Worm (Caenorhabditis elegans) whole organism, L2 larva: ENCODE measurements around the gene hsp-4.

Experiments
- C34F6.9 ChIP-seq: fragments of 150-350 bp; optimal IDR thresholded peaks from 2 replicates; lab custom pipeline; 2014; ENCODE audit warnings: missing biosample characterization, missing genetic modification characterization
- R02D3.7 ChIP-seq: fragments of 150-350 bp; optimal IDR thresholded peaks from 2 replicates; lab custom pipeline; 2014; ENCODE audit warnings: missing biosample characterization, missing genetic modification characterization
- blmp-1 ChIP-seq: sonication (generic microtip); optimal IDR thresholded peaks from 2 replicates; lab custom pipeline; 2017; ENCODE audit warnings: missing genetic modification characterization, mild to moderate bottlenecking, missing compliant biosample characterization, antibody characterized with exemption, moderate library complexity; ENCODE audit not compliant: insufficient read depth
- ceh-16 ChIP-seq: fragments of 150-350 bp; optimal IDR thresholded peaks from 2 replicates; lab custom pipeline; 2014; ENCODE audit warnings: missing biosample characterization, missing genetic modification characterization
- egl-27 ChIP-seq: sonication (generic microtip); optimal IDR thresholded peaks from 3 replicates; lab custom pipeline; 2017; ENCODE audit warnings: missing biosample characterization, missing genetic modification reagents, missing genetic modification characterization
- fos-1 ChIP-seq: fragments of 150-350 bp; optimal IDR thresholded peaks from 2 replicates; lab custom pipeline; 2014; ENCODE audit warnings: missing biosample characterization, missing genetic modification characterization
- gmeb-1 ChIP-seq: fragments of 150-350 bp; optimal IDR thresholded peaks from 2 replicates; lab custom pipeline; 2014; ENCODE audit warnings: missing biosample characterization, missing genetic modification characterization
- lin-11 ChIP-seq: fragments of 150-350 bp; sonication (generic microtip); optimal IDR thresholded peaks from 2 replicates; lab custom pipeline; 2014; ENCODE audit warnings: missing biosample characterization, missing genetic modification characterization, inconsistent platforms, mixed read lengths
- lin-39 ChIP-seq: fragments of 150-350 bp; optimal IDR thresholded peaks from 2 replicates; lab custom pipeline; 2014; ENCODE audit warnings: missing biosample characterization, missing genetic modification reagents, missing genetic modification characterization
- lsy-2 ChIP-seq, 2 experiments: fragments of 150-350 bp in 1 of 2; sonication (generic microtip) in 1 of 2; optimal IDR thresholded peaks; 2 replicates each; lab custom pipeline; 2014 to 2017; ENCODE audit warnings: missing biosample characterization in 2 of 2, missing genetic modification characterization in 2 of 2
- mab-5 ChIP-seq: fragments of 150-350 bp; optimal IDR thresholded peaks from 2 replicates; lab custom pipeline; 2014; ENCODE audit warnings: missing biosample characterization, missing genetic modification characterization
- mbf-1 ChIP-seq: sonication (generic microtip); optimal IDR thresholded peaks from 2 replicates; lab custom pipeline; 2017; ENCODE audit warnings: missing biosample characterization, missing genetic modification characterization
- nhr-12 ChIP-seq: fragments of 150-350 bp; optimal IDR thresholded peaks from 2 replicates; lab custom pipeline; 2014; ENCODE audit warnings: missing biosample characterization, missing genetic modification characterization
- nhr-129 ChIP-seq: fragments of 150-350 bp; optimal IDR thresholded peaks from 2 replicates; lab custom pipeline; 2014; ENCODE audit warnings: missing biosample characterization, missing genetic modification characterization
- nhr-21 ChIP-seq: fragments of 150-350 bp; optimal IDR thresholded peaks from 2 replicates; lab custom pipeline; 2014; ENCODE audit warnings: missing biosample characterization, missing genetic modification characterization
- sem-4 ChIP-seq: fragments of 150-350 bp; optimal IDR thresholded peaks from 2 replicates; lab custom pipeline; 2014; ENCODE audit warnings: missing biosample characterization, missing genetic modification reagents, missing genetic modification characterization
- sma-3 ChIP-seq: sonication (generic microtip); optimal IDR thresholded peaks from 2 replicates; lab custom pipeline; 2016; ENCODE audit warnings: missing genetic modification reagents, missing genetic modification characterization, missing compliant biosample characterization
- sma-9 ChIP-seq, 2 experiments: fragments of 150-350 bp in 1 of 2; sonication (generic microtip) in 1 of 2; optimal IDR thresholded peaks; 2 replicates each; lab custom pipeline; 2014 to 2016; ENCODE audit warnings: missing genetic modification characterization in 2 of 2, mild to moderate bottlenecking in 1 of 2, missing biosample characterization in 1 of 2, missing compliant biosample characterization in 1 of 2, missing genetic modification reagents in 1 of 2, moderate library complexity in 1 of 2
- unc-55 ChIP-seq: fragments of 150-350 bp; sonication (generic microtip); optimal IDR thresholded peaks from 3 replicates; lab custom pipeline; 2014; ENCODE audit warnings: missing biosample characterization, missing genetic modification reagents, missing genetic modification characterization
- ztf-11 ChIP-seq: sonication (generic microtip); optimal IDR thresholded peaks from 2 replicates; lab custom pipeline; 2017; ENCODE audit warnings: missing biosample characterization, missing genetic modification characterization

hsp-4 gene

DNA sequence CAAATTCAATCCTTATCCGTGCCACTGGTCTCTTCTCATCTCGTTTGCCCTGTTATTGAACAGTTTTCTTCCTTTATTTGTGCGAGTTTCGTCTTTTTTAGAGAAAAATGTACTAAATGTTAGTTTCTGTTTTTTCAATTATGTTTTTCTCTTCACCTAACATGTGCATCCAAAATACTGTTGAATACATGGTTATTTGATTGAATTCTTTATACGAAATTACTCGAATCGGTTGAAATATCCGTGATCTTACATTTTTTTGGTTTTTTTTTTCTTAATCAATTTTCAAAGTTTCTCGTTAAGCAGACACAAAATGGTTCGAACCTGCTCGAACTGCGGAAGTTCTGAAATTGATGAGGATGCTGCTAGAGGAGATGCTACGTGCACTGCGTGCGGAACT, 46.9 kb downstream of the hsp-4 start, which contains the start of gene brf-1:
brf-1 (plus strand) TSS at position 301 of the 400 bp plus-strand sequence.
- TF ChIP-seq ztf-11 (tag; lab: Kevin White, UChicago) (no peak), sma-3 (GFP tag; lab: Kevin White, UChicago) (no peak), lin-39 (tag; lab: Kevin White, UChicago) (no peak), mbf-1 (tag; lab: Kevin White, UChicago) (no peak), nhr-21 (no peak), lin-11 (tag; lab: Kevin White, UChicago) (no peak), egl-27 (tag; lab: Kevin White, UChicago) (no peak), nhr-12 (tag; lab: Kevin White, UChicago) (no peak), ceh-16 (tag; lab: Kevin White, UChicago) (no peak)

DNA sequence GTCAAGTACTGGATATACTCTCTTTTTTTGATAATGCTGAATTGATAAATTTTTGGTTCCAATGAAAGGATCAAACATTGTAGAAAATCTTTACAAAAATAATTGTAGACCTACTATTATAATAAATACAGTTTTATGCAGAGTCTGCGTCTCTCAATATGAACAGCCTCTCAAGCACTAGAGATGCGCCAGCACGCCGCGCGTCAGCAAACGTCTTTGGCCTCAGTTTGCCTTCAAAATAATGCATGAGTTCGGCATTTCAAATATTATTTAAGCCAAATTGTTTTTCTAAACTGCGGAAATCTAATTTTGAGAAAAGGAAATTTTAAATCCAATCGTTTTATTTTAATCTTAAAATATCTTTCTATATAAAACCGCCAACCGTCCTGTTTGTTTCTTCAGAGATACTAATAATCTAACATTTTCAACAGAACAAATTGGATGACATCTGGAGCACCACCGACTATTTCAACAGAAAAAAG, 50.7 kb downstream of the hsp-4 start, which contains the start of gene cul-4:
cul-4 (plus strand) TSS at position 432 of the 482 bp plus-strand sequence.
- TF ChIP-seq sem-4 (no peak), blmp-1 (tag; lab: Kevin White, UChicago) (peak; percentile 27), mab-5 (tag; lab: Kevin White, UChicago) (peak; percentile 30), lsy-2 (tag; optimal IDR thresholded peaks at IDR 0.05; lab: Kevin White, UChicago) (peak in 1 of 2 experiments; percentile 74), sma-9 (GFP tag; optimal IDR thresholded peaks at IDR 0.05; lab: Kevin White, UChicago) (peak; percentile 91), sma-9 (tag; optimal IDR thresholded peaks at IDR 0.05; lab: Kevin White, UChicago) (no peak), R02D3.7 (peak; percentile 26), sma-3 (GFP tag; lab: Kevin White, UChicago) (peak; percentile 71), unc-55 (no peak), nhr-129 (tag; lab: Kevin White, UChicago) (peak; percentile 31), gmeb-1 (tag; lab: Kevin White, UChicago) (peak; percentile 79), C34F6.9 (tag; lab: Kevin White, UChicago) (peak; percentile 81), fos-1 (tag; lab: Kevin White, UChicago) (no peak), nhr-21 (peak; percentile 41), ceh-16 (tag; lab: Kevin White, UChicago) (no peak)
